Fruit fly (Drosophila melanogaster) whole organism, embryonic: ENCODE measurements around the gene Hsp67Ba.

Experiments used
- Atf3 ChIP-seq: fragments of 200-800 bp; sonication (Bioruptor generic); optimal IDR thresholded peaks from 3 replicates; lab custom pipeline; 2016; ENCODE audit warnings: missing biosample characterization, missing genetic modification characterization
- Atf6 ChIP-seq: fragments of 200-800 bp; sonication (Bioruptor generic); IDR thresholded peaks from 2 replicates; pipeline ENCODE4 v1.3.6; 2022; ENCODE audit warnings: missing biosample characterization, missing genetic modification characterization
- Bdp1 ChIP-seq: fragments of 200-800 bp; sonication (Bioruptor generic); optimal IDR thresholded peaks from 3 replicates; lab custom pipeline; 2016; ENCODE audit warnings: missing biosample characterization, missing genetic modification characterization
- CG10209 ChIP-seq: fragments of 200-800 bp; sonication (Bioruptor generic); optimal IDR thresholded peaks from 3 replicates; lab custom pipeline; 2017; ENCODE audit warnings: missing biosample characterization, mild to moderate bottlenecking, missing genetic modification characterization, missing genetic modification reagents
- CG10543 ChIP-seq: fragments of 200-800 bp; sonication (Bioruptor generic); optimal IDR thresholded peaks from 3 replicates; lab custom pipeline; 2017; ENCODE audit warnings: missing biosample characterization, mild to moderate bottlenecking, missing genetic modification characterization, moderate library complexity
- CG10959 ChIP-seq: fragments of 200-800 bp; sonication (Bioruptor generic); IDR thresholded peaks from 2 replicates; pipeline ENCODE4 v1.3.6; 2022; ENCODE audit warnings: missing biosample characterization, missing genetic modification characterization
- CG11504 ChIP-seq: fragments of 200-800 bp; sonication (Bioruptor generic); optimal IDR thresholded peaks from 3 replicates; lab custom pipeline; 2019; ENCODE audit warnings: missing biosample characterization, mild to moderate bottlenecking, missing genetic modification characterization, moderate library complexity
- CG11560 ChIP-seq: fragments of 200-800 bp; sonication (Bioruptor generic); IDR thresholded peaks from 3 replicates; pipeline ENCODE4 v1.3.6; 2022; ENCODE audit warnings: missing biosample characterization, missing genetic modification characterization
- CG15269 ChIP-seq: fragments of 200-800 bp; sonication (Bioruptor generic); optimal IDR thresholded peaks from 2 replicates; lab custom pipeline; 2018; ENCODE audit warnings: missing biosample characterization, mild to moderate bottlenecking, missing genetic modification characterization, moderate library complexity
- CG1602 ChIP-seq: fragments of 200-800 bp; sonication (Bioruptor generic); optimal IDR thresholded peaks from 3 replicates; lab custom pipeline; 2016; ENCODE audit warnings: missing biosample characterization, missing genetic modification characterization
- CG1647 ChIP-seq: fragments of 200-800 bp; sonication (Bioruptor generic); optimal IDR thresholded peaks from 3 replicates; lab custom pipeline; 2016; ENCODE audit warnings: missing biosample characterization, missing genetic modification characterization
- CG16779 ChIP-seq: fragments of 200-800 bp; sonication (Bioruptor generic); IDR thresholded peaks from 2 replicates; pipeline ENCODE4 v1.3.6; 2022; ENCODE audit warnings: missing biosample characterization, missing genetic modification characterization
- CG16813 ChIP-seq: fragments of 200-800 bp; sonication (Bioruptor generic); IDR thresholded peaks from 3 replicates; pipeline ENCODE4 v1.3.6; 2022; ENCODE audit warnings: missing biosample characterization, missing genetic modification characterization; ENCODE audit not compliant: partially characterized antibody
- CG18262 ChIP-seq: fragments of 200-800 bp; optimal IDR thresholded peaks from 3 replicates; lab custom pipeline; 2019; ENCODE audit warnings: missing biosample characterization, mild to moderate bottlenecking, missing genetic modification characterization, moderate library complexity
- CG2678 ChIP-seq: fragments of 200-800 bp; sonication (Bioruptor generic); optimal IDR thresholded peaks from 3 replicates; lab custom pipeline; 2019; ENCODE audit warnings: missing biosample characterization, mild to moderate bottlenecking, missing genetic modification characterization, moderate library complexity
- CG3065 ChIP-seq: fragments of 200-800 bp; sonication (Bioruptor generic); optimal IDR thresholded peaks from 2 replicates; lab custom pipeline; 2016; ENCODE audit warnings: missing biosample characterization, missing genetic modification characterization
- CG4820 ChIP-seq: fragments of 200-800 bp; sonication (Bioruptor generic); optimal IDR thresholded peaks from 3 replicates; lab custom pipeline; 2016; ENCODE audit warnings: missing biosample characterization, missing genetic modification characterization
- CG5245 ChIP-seq: fragments of 200-800 bp; sonication (Bioruptor generic); optimal IDR thresholded peaks from 3 replicates; lab custom pipeline; 2016; ENCODE audit warnings: missing biosample characterization, missing genetic modification characterization
- CG6813 ChIP-seq: fragments of 200-800 bp; sonication (Bioruptor generic); optimal IDR thresholded peaks from 2 replicates; lab custom pipeline; 2017; ENCODE audit warnings: missing biosample characterization, missing genetic modification characterization, mild to moderate bottlenecking, moderate library complexity, missing genetic modification reagents
- CG6854 ChIP-seq: fragments of 200-800 bp; sonication (Bioruptor generic); optimal IDR thresholded peaks from 3 replicates; lab custom pipeline; 2017; ENCODE audit warnings: missing biosample characterization, mild to moderate bottlenecking, missing genetic modification characterization
- CG7839 ChIP-seq: fragments of 200-800 bp; sonication (Bioruptor generic); optimal IDR thresholded peaks from 3 replicates; lab custom pipeline; 2018; ENCODE audit warnings: missing biosample characterization, mild to moderate bottlenecking, missing genetic modification characterization, moderate library complexity
- CG8388 ChIP-seq: fragments of 200-800 bp; sonication (Bioruptor generic); optimal IDR thresholded peaks from 2 replicates; lab custom pipeline; 2019; ENCODE audit warnings: missing biosample characterization, mild to moderate bottlenecking, missing genetic modification characterization, moderate library complexity
- CG9437 ChIP-seq: fragments of 200-800 bp; sonication (Bioruptor generic); optimal IDR thresholded peaks from 2 replicates; lab custom pipeline; 2018; ENCODE audit warnings: missing biosample characterization, mild to moderate bottlenecking, missing genetic modification characterization
- CoRest ChIP-seq: fragments of 200-800 bp; sonication (Bioruptor generic); optimal IDR thresholded peaks from 3 replicates; lab custom pipeline; 2018; ENCODE audit warnings: missing biosample characterization, mild to moderate bottlenecking, missing genetic modification characterization, moderate library complexity
- HmgD ChIP-seq: fragments of 200-800 bp; sonication (Bioruptor generic); optimal IDR thresholded peaks from 3 replicates; lab custom pipeline; 2016; ENCODE audit warnings: missing biosample characterization, missing genetic modification characterization
- Hr51 ChIP-seq, 2 experiments: fragments of 200-800 bp; sonication (Bioruptor generic); optimal IDR thresholded peaks; 2 replicates in 1 of 2; 3 replicates in 1 of 2; lab custom pipeline; 2016 to 2018; ENCODE audit warnings: missing biosample characterization in 2 of 2, missing genetic modification characterization in 2 of 2, mild to moderate bottlenecking in 1 of 2, moderate library complexity in 1 of 2
- Lhr ChIP-seq: fragments of 200-800 bp; sonication (Bioruptor generic); optimal IDR thresholded peaks from 3 replicates; lab custom pipeline; 2017; ENCODE audit warnings: mild to moderate bottlenecking, missing biosample characterization, missing genetic modification reagents, missing genetic modification characterization
- Lpt ChIP-seq: fragments of >200 bp; optimal IDR thresholded peaks from 2 replicates; lab custom pipeline; 2018; ENCODE audit warnings: missing biosample characterization, missing genetic modification characterization
- Scr ChIP-seq: fragments of 200-800 bp; sonication (Bioruptor generic); IDR thresholded peaks from 2 replicates; pipeline ENCODE4 v1.3.6; 2022; ENCODE audit warnings: missing biosample characterization, missing genetic modification characterization; ENCODE audit not compliant: partially characterized antibody
- Sin3A ChIP-seq: fragments of >200 bp; optimal IDR thresholded peaks from 2 replicates; lab custom pipeline; 2018
- al ChIP-seq: fragments of 200-800 bp; sonication (Bioruptor generic); IDR thresholded peaks from 2 replicates; pipeline ENCODE4 v1.3.6; 2022; ENCODE audit warnings: missing biosample characterization, missing genetic modification characterization
- bigmax ChIP-seq: fragments of 200-800 bp; sonication (Bioruptor generic); optimal IDR thresholded peaks from 2 replicates; lab custom pipeline; 2018; ENCODE audit warnings: missing biosample characterization, mild to moderate bottlenecking, missing genetic modification characterization
- chinmo ChIP-seq: fragments of 200-800 bp; sonication (Bioruptor generic); IDR thresholded peaks from 4 replicates; pipeline ENCODE4 v1.3.6; 2022; ENCODE audit warnings: missing biosample characterization, missing genetic modification characterization; ENCODE audit not compliant: partially characterized antibody
- dan ChIP-seq: fragments of 200-800 bp; sonication (Bioruptor generic); IDR thresholded peaks from 2 replicates; pipeline ENCODE4 v1.3.6; 2022; ENCODE audit warnings: missing biosample characterization, missing genetic modification characterization
- en ChIP-seq: fragments of 200-800 bp; sonication (Bioruptor generic); optimal IDR thresholded peaks from 2 replicates; lab custom pipeline; 2016; ENCODE audit warnings: missing biosample characterization, missing genetic modification characterization
- fd102C ChIP-seq: fragments of 200-800 bp; sonication (Bioruptor generic); optimal IDR thresholded peaks from 2 replicates; lab custom pipeline; 2018; ENCODE audit warnings: missing biosample characterization, mild to moderate bottlenecking, missing genetic modification characterization, moderate library complexity
- gcm2 ChIP-seq: fragments of 200-800 bp; sonication (Bioruptor generic); optimal IDR thresholded peaks from 2 replicates; lab custom pipeline; 2016; ENCODE audit warnings: missing biosample characterization, missing genetic modification characterization
- gem ChIP-seq: fragments of 200-800 bp; sonication (Bioruptor generic); optimal IDR thresholded peaks from 2 replicates; lab custom pipeline; 2019; ENCODE audit warnings: missing biosample characterization, mild to moderate bottlenecking, missing genetic modification characterization, moderate library complexity
- gt ChIP-seq: fragments of 200-800 bp; sonication (Bioruptor generic); IDR thresholded peaks from 2 replicates; pipeline ENCODE4 v1.3.6; 2022; ENCODE audit warnings: missing biosample characterization, missing genetic modification characterization
- jigr1 ChIP-seq: fragments of 200-800 bp; sonication (Bioruptor generic); IDR thresholded peaks from 3 replicates; pipeline ENCODE4 v1.3.6; 2022; ENCODE audit warnings: missing biosample characterization, missing genetic modification characterization
- kah ChIP-seq: fragments of 200-800 bp; sonication (Bioruptor generic); optimal IDR thresholded peaks from 2 replicates; lab custom pipeline; 2018; ENCODE audit warnings: missing biosample characterization, mild to moderate bottlenecking, missing genetic modification characterization
- nerfin-2 ChIP-seq: fragments of 200-800 bp; sonication (Bioruptor generic); IDR thresholded peaks from 2 replicates; pipeline ENCODE4 v1.3.6; 2022; ENCODE audit warnings: missing biosample characterization, missing genetic modification characterization; ENCODE audit not compliant: partially characterized antibody
- pum ChIP-seq: fragments of 200-800 bp; sonication (Bioruptor generic); optimal IDR thresholded peaks from 2 replicates; lab custom pipeline; 2016; ENCODE audit warnings: missing biosample characterization, missing genetic modification characterization
- salm ChIP-seq: fragments of 200-800 bp; sonication (Bioruptor generic); optimal IDR thresholded peaks from 2 replicates; lab custom pipeline; 2018; ENCODE audit warnings: missing biosample characterization, mild to moderate bottlenecking, missing genetic modification characterization
- sim ChIP-seq: fragments of 200-800 bp; sonication (Bioruptor generic); IDR thresholded peaks from 2 replicates; pipeline ENCODE4 v1.3.6; 2022; ENCODE audit warnings: missing biosample characterization, missing genetic modification characterization
- sna ChIP-seq: fragments of 200-800 bp; sonication (Bioruptor generic); IDR thresholded peaks from 2 replicates; pipeline ENCODE4 v1.3.6; 2022; ENCODE audit warnings: missing biosample characterization, missing genetic modification characterization; ENCODE audit not compliant: partially characterized antibody
- sug ChIP-seq: fragments of 200-800 bp; optimal IDR thresholded peaks from 2 replicates; lab custom pipeline; 2019; ENCODE audit warnings: missing biosample characterization, mild to moderate bottlenecking, missing genetic modification characterization, moderate library complexity
- usp ChIP-seq: fragments of >200 bp; optimal IDR thresholded peaks from 2 replicates; lab custom pipeline; 2017; ENCODE audit warnings: missing biosample characterization, missing genetic modification characterization
- yki ChIP-seq: fragments of >200 bp; optimal IDR thresholded peaks from 3 replicates; lab custom pipeline; 2018
- zfh1 ChIP-seq: fragments of 200-800 bp; sonication (Bioruptor generic); IDR thresholded peaks from 3 replicates; pipeline ENCODE4 v1.3.6; 2022; ENCODE audit warnings: missing biosample characterization, missing genetic modification characterization
- zfh2 ChIP-seq: fragments of 200-800 bp; sonication (Bioruptor generic); optimal IDR thresholded peaks from 2 replicates; lab custom pipeline; 2016; ENCODE audit warnings: missing biosample characterization, missing genetic modification characterization

Gene Hsp67Ba

dm6 chr3L:9397156-9397555 is 17.8 kb upstream of the Hsp67Ba start (continued):
- TF ChIP-seq CG4820 (GFP tag; lab: Kevin White, UChicago) = peak; percentile 12
- TF ChIP-seq chinmo (GFP tag; lab: Robert Waterston, UW) = no peak
- TF ChIP-seq CG3065 (GFP tag; lab: Kevin White, UChicago) = no peak
- TF ChIP-seq jigr1 (GFP tag; lab: Robert Waterston, UW) = no peak
- no peak for TF ChIP-seq CG1602 (GFP tag; lab: Kevin White, UChicago)
- TF ChIP-seq CG10959 (GFP tag; lab: Robert Waterston, UW) = peak; percentile 32; the same call in 1 of the 2 replicates
- no peak for TF ChIP-seq CG16813
- TF ChIP-seq al (GFP tag; lab: Robert Waterston, UW) = 0 out of 2 replicates have a peak, but pooled peaks have one; percentile 18
- peak; percentile 90 for TF ChIP-seq CG6813 (GFP tag; lab: Kevin White, UChicago)
- TF ChIP-seq pum (GFP tag; lab: Kevin White, UChicago) = no peak
- peak; percentile 68 for TF ChIP-seq kah
- TF ChIP-seq yki (lab: Kevin White, UChicago) = no peak
- TF ChIP-seq CoRest (tag; lab: Kevin White, UChicago) = peak; percentile 26
- TF ChIP-seq gem (tag; lab: Kevin White, UChicago) = peak; percentile 47
- no peak for TF ChIP-seq gt (GFP tag; lab: Robert Waterston, UW)
- TF ChIP-seq en (GFP tag; lab: Kevin White, UChicago) = no peak
- TF ChIP-seq CG2678 = peak; percentile 87
- peak; percentile 46 for TF ChIP-seq CG18262 (tag; lab: Kevin White, UChicago)
- no peak for TF ChIP-seq gcm2 (GFP tag; lab: Kevin White, UChicago)
- peak; percentile 68 for TF ChIP-seq sug (tag; lab: Kevin White, UChicago)
- TF ChIP-seq Bdp1 (GFP tag; lab: Kevin White, UChicago) = peak; percentile 18
- TF ChIP-seq zfh2 = peak; percentile 16
- no peak for TF ChIP-seq Lpt (GFP tag; lab: Kevin White, UChicago)
- peak; percentile 27 for TF ChIP-seq bigmax (GFP tag; lab: Kevin White, UChicago)
- peak; percentile 1 for TF ChIP-seq CG15269 (tag; lab: Kevin White, UChicago)
- 0 out of 2 replicates have a peak, but pooled peaks have one; percentile 48 for TF ChIP-seq CG16779 (GFP tag; lab: Robert Waterston, UW)
- peak; percentile 69 for TF ChIP-seq CG1647 (GFP tag; lab: Kevin White, UChicago)
- no peak for TF ChIP-seq Atf3 (GFP tag; lab: Kevin White, UChicago)
- peak; percentile 29 for TF ChIP-seq salm (tag; lab: Kevin White, UChicago)
- peak; percentile 80 for TF ChIP-seq fd102C (GFP tag; lab: Kevin White, UChicago)
- TF ChIP-seq CG8388 = peak; percentile 70
- TF ChIP-seq Sin3A (lab: Kevin White, UChicago) = no peak
- TF ChIP-seq CG11504 (tag; lab: Kevin White, UChicago) = peak; percentile 43
- TF ChIP-seq Hr51 (GFP tag; optimal IDR thresholded peaks at IDR 0.05; lab: Kevin White, UChicago) = peak in 1 of 2 experiments; percentile 30
- no peak for TF ChIP-seq Lhr (GFP tag; lab: Kevin White, UChicago)
- TF ChIP-seq CG5245 = no peak
- no peak for TF ChIP-seq nerfin-2 (GFP tag; lab: Robert Waterston, UW)
- TF ChIP-seq Scr (GFP tag; lab: Robert Waterston, UW) = no peak
- no peak for TF ChIP-seq sna
- TF ChIP-seq sim (GFP tag; lab: Robert Waterston, UW) = no peak
- peak; percentile 82 for TF ChIP-seq CG6854 (GFP tag; lab: Kevin White, UChicago)
- peak; percentile 59; the same call in 2 of the 3 replicates for TF ChIP-seq zfh1 (GFP tag; lab: Robert Waterston, UW)
- TF ChIP-seq CG7839 (tag; lab: Kevin White, UChicago) = peak; percentile 3
- TF ChIP-seq CG11560 (tag; lab: Robert Waterston, UW) = no peak
- TF ChIP-seq Atf6 (GFP tag; lab: Robert Waterston, UW) = peak; percentile 77
- peak; percentile 66 for TF ChIP-seq CG10209 (GFP tag; lab: Kevin White, UChicago)
- no peak for TF ChIP-seq dan (GFP tag; lab: Robert Waterston, UW)
- TF ChIP-seq CG10543 = peak; percentile 25
- no peak for TF ChIP-seq usp
- no peak for TF ChIP-seq HmgD (GFP tag; lab: Kevin White, UChicago)
- TF ChIP-seq CG9437 (GFP tag; lab: Kevin White, UChicago) = no peak
